Fruit fly (Drosophila melanogaster) whole organism, prepupa: Measurements from ENCODE around the gene CG8236.
A peak's percentile ranks its signal among the peaks of the same experiment; 100 is the strongest.

Source experiments
- CG10631 ChIP-seq: fragments of 200-800 bp; sonication (Bioruptor generic); optimal IDR thresholded peaks from 2 replicates; lab custom pipeline; 2016; ENCODE audit warnings: missing biosample characterization, missing genetic modification characterization
- CG10669 ChIP-seq: fragments of 200-800 bp; sonication (Bioruptor generic); optimal IDR thresholded peaks from 3 replicates; lab custom pipeline; 2018; ENCODE audit warnings: missing biosample characterization, mild to moderate bottlenecking, missing genetic modification characterization, moderate library complexity
- CG11294 ChIP-seq: fragments of 200-800 bp; sonication (Bioruptor generic); IDR thresholded peaks from 2 replicates; pipeline ENCODE4 v1.3.6; 2022; ENCODE audit warnings: missing biosample characterization, missing genetic modification characterization
- CG11902 ChIP-seq: fragments of 200-800 bp; sonication (Bioruptor generic); optimal IDR thresholded peaks from 3 replicates; lab custom pipeline; 2016; ENCODE audit warnings: missing biosample characterization, missing genetic modification characterization
- CG15336 ChIP-seq: fragments of 200-800 bp; sonication (Bioruptor generic); IDR thresholded peaks from 2 replicates; pipeline ENCODE4 v1.3.6; 2022; ENCODE audit warnings: missing biosample characterization, missing genetic modification characterization
- CG1621 ChIP-seq: fragments of 200-800 bp; sonication (Bioruptor generic); optimal IDR thresholded peaks from 3 replicates; lab custom pipeline; 2018; ENCODE audit warnings: missing biosample characterization, mild to moderate bottlenecking, missing genetic modification characterization
- CG16779 ChIP-seq: fragments of 200-800 bp; sonication (Bioruptor generic); optimal IDR thresholded peaks from 3 replicates; lab custom pipeline; 2017; ENCODE audit warnings: missing biosample characterization, mild to moderate bottlenecking, missing genetic modification characterization
- CG3032 ChIP-seq: fragments of 200-800 bp; optimal IDR thresholded peaks from 2 replicates; lab custom pipeline; 2019; ENCODE audit warnings: missing biosample characterization, mild to moderate bottlenecking, missing genetic modification characterization, moderate library complexity
- CG31627 ChIP-seq: fragments of 200-800 bp; sonication (Bioruptor generic); optimal IDR thresholded peaks from 3 replicates; lab custom pipeline; 2016; ENCODE audit warnings: missing biosample characterization, missing genetic modification characterization
- CG32006 ChIP-seq: fragments of 200-800 bp; sonication (Bioruptor generic); optimal IDR thresholded peaks from 3 replicates; lab custom pipeline; 2017; ENCODE audit warnings: missing biosample characterization, mild to moderate bottlenecking, missing genetic modification characterization
- CG34406 ChIP-seq: fragments of 200-800 bp; sonication (Bioruptor generic); optimal IDR thresholded peaks from 3 replicates; lab custom pipeline; 2016; ENCODE audit warnings: missing biosample characterization, missing genetic modification characterization
- CG3919 ChIP-seq: fragments of 200-800 bp; sonication (Bioruptor generic); optimal IDR thresholded peaks from 3 replicates; lab custom pipeline; 2016; ENCODE audit warnings: missing biosample characterization, missing genetic modification characterization
- CG4318 ChIP-seq: fragments of 200-800 bp; sonication (Bioruptor generic); optimal IDR thresholded peaks from 3 replicates; lab custom pipeline; 2017; ENCODE audit warnings: missing biosample characterization, mild to moderate bottlenecking, missing genetic modification characterization
- CG6276 ChIP-seq: fragments of 200-800 bp; sonication (Bioruptor generic); optimal IDR thresholded peaks from 2 replicates; lab custom pipeline; 2017; ENCODE audit warnings: missing biosample characterization, mild to moderate bottlenecking, missing genetic modification characterization
- CG6808 ChIP-seq: fragments of 200-800 bp; sonication (Bioruptor generic); optimal IDR thresholded peaks from 3 replicates; lab custom pipeline; 2017; ENCODE audit warnings: missing biosample characterization, missing genetic modification characterization, mild to moderate bottlenecking, moderate library complexity, missing genetic modification reagents
- CG6854 ChIP-seq: fragments of 200-800 bp; sonication (Bioruptor generic); optimal IDR thresholded peaks from 2 replicates; lab custom pipeline; 2017; ENCODE audit warnings: missing biosample characterization, mild to moderate bottlenecking, missing genetic modification characterization
- CG7368 ChIP-seq: fragments of 200-800 bp; sonication (Bioruptor generic); optimal IDR thresholded peaks from 3 replicates; lab custom pipeline; 2016; ENCODE audit warnings: missing biosample characterization, missing genetic modification characterization
- CG8119 ChIP-seq: fragments of 200-800 bp; sonication (Bioruptor generic); IDR thresholded peaks from 3 replicates; pipeline ENCODE4 v1.3.6; 2022; ENCODE audit warnings: missing biosample characterization, missing genetic modification characterization
- CG8632 ChIP-seq: fragments of 200-800 bp; sonication (Bioruptor generic); optimal IDR thresholded peaks from 3 replicates; lab custom pipeline; 2016; ENCODE audit warnings: missing biosample characterization, missing genetic modification characterization
- Eip78C ChIP-seq: fragments of 200-800 bp; sonication (Bioruptor generic); peaks from one replicate; lab custom pipeline; 2016; ENCODE audit warnings: missing biosample characterization, missing genetic modification characterization
- Ets21C ChIP-seq: fragments of 200-800 bp; sonication (Bioruptor generic); optimal IDR thresholded peaks from 3 replicates; lab custom pipeline; 2016; ENCODE audit warnings: missing biosample characterization, missing genetic modification characterization
- Gug ChIP-seq: fragments of 200-800 bp; sonication (Bioruptor generic); IDR thresholded peaks from 2 replicates; pipeline ENCODE4 v1.3.6; 2022; ENCODE audit warnings: missing biosample characterization, missing genetic modification characterization
- Hr38 ChIP-seq: sonication (Bioruptor generic); optimal IDR thresholded peaks from 2 replicates; lab custom pipeline; 2016; ENCODE audit warnings: missing biosample characterization, missing genetic modification characterization
- Hr4 ChIP-seq: fragments of 200-800 bp; sonication (Bioruptor generic); optimal IDR thresholded peaks from 3 replicates; lab custom pipeline; 2016; ENCODE audit warnings: missing biosample characterization, missing genetic modification characterization
- Lpt ChIP-seq: fragments of 200-800 bp; sonication (Bioruptor generic); optimal IDR thresholded peaks from 3 replicates; lab custom pipeline; 2016; ENCODE audit warnings: missing biosample characterization, missing genetic modification characterization
- Met ChIP-seq: fragments of 200-800 bp; sonication (Bioruptor generic); optimal IDR thresholded peaks from 3 replicates; lab custom pipeline; 2016; ENCODE audit warnings: missing biosample characterization, missing genetic modification characterization
- OdsH ChIP-seq: fragments of 200-800 bp; sonication (Bioruptor generic); optimal IDR thresholded peaks from 3 replicates; lab custom pipeline; 2016; ENCODE audit warnings: missing biosample characterization, missing genetic modification characterization
- Smox ChIP-seq: fragments of 200-800 bp; sonication (Bioruptor generic); optimal IDR thresholded peaks from 3 replicates; lab custom pipeline; 2016; ENCODE audit warnings: missing biosample characterization, missing genetic modification characterization
- Sox102F ChIP-seq: fragments of 200-800 bp; sonication (Bioruptor generic); optimal IDR thresholded peaks from 2 replicates; lab custom pipeline; 2016; ENCODE audit warnings: missing biosample characterization, mild to moderate bottlenecking, missing genetic modification characterization
- Sox14 ChIP-seq: fragments of 200-800 bp; sonication (Bioruptor generic); optimal IDR thresholded peaks from 3 replicates; lab custom pipeline; 2016; ENCODE audit warnings: missing biosample characterization, missing genetic modification characterization
- achi ChIP-seq: fragments of 200-800 bp; sonication (Bioruptor generic); optimal IDR thresholded peaks from 3 replicates; lab custom pipeline; 2016; ENCODE audit warnings: missing biosample characterization, missing genetic modification characterization
- acj6 ChIP-seq: fragments of 200-800 bp; sonication (Bioruptor generic); optimal IDR thresholded peaks from 3 replicates; lab custom pipeline; 2016; ENCODE audit warnings: missing biosample characterization, missing genetic modification characterization
- cyc ChIP-seq: fragments of 200-800 bp; sonication (Bioruptor generic); optimal IDR thresholded peaks from 3 replicates; lab custom pipeline; 2016; ENCODE audit warnings: missing biosample characterization, missing genetic modification characterization
- dac ChIP-seq: fragments of 200-800 bp; sonication (Bioruptor generic); optimal IDR thresholded peaks from 2 replicates; lab custom pipeline; 2017; ENCODE audit warnings: missing biosample characterization, mild to moderate bottlenecking, missing genetic modification characterization
- dsx ChIP-seq: fragments of 200-800 bp; optimal IDR thresholded peaks from 3 replicates; lab custom pipeline; 2019; ENCODE audit warnings: missing biosample characterization, mild to moderate bottlenecking, missing genetic modification characterization, moderate library complexity; ENCODE audit not compliant: poor library complexity, severe bottlenecking
- eg ChIP-seq: fragments of 200-800 bp; sonication (Bioruptor generic); IDR thresholded peaks from 3 replicates; pipeline ENCODE4 v1.3.6; 2022; ENCODE audit warnings: missing biosample characterization, missing genetic modification characterization
- esn ChIP-seq: fragments of 200-800 bp; sonication (Bioruptor generic); optimal IDR thresholded peaks from 2 replicates; lab custom pipeline; 2016; ENCODE audit warnings: missing biosample characterization, mild to moderate bottlenecking, missing genetic modification characterization, moderate library complexity
- fd85E ChIP-seq: fragments of 200-800 bp; sonication (Bioruptor generic); optimal IDR thresholded peaks from 3 replicates; lab custom pipeline; 2016; ENCODE audit warnings: missing biosample characterization, missing genetic modification characterization
- net ChIP-seq: fragments of 200-800 bp; sonication (Bioruptor generic); optimal IDR thresholded peaks from 3 replicates; lab custom pipeline; 2016; ENCODE audit warnings: missing biosample characterization, missing genetic modification characterization
- salr ChIP-seq, 2 experiments: fragments of 200-800 bp; sonication (Bioruptor generic); optimal IDR thresholded peaks; 3 replicates each; lab custom pipeline; 2016 to 2018; ENCODE audit warnings: missing biosample characterization in 2 of 2, missing genetic modification characterization in 2 of 2, mild to moderate bottlenecking in 1 of 2
- spab ChIP-seq: fragments of 200-800 bp; sonication (Bioruptor generic); optimal IDR thresholded peaks from 2 replicates; lab custom pipeline; 2017; ENCODE audit warnings: missing biosample characterization, mild to moderate bottlenecking, missing genetic modification characterization, missing genetic modification reagents
- ss ChIP-seq, 2 experiments: fragments of 200-800 bp; sonication (Bioruptor generic); optimal IDR thresholded peaks; 2 replicates in 1 of 2; 3 replicates in 1 of 2; lab custom pipeline; 2017 to 2018; ENCODE audit warnings: mild to moderate bottlenecking in 2 of 2, missing biosample characterization in 2 of 2, missing genetic modification characterization in 2 of 2, moderate library complexity in 1 of 2
- svp ChIP-seq: fragments of 200-800 bp; sonication (Bioruptor generic); peaks from one replicate; lab custom pipeline; 2016; ENCODE audit warnings: missing biosample characterization, missing genetic modification characterization
- topi ChIP-seq: fragments of 200-800 bp; sonication (Bioruptor generic); optimal IDR thresholded peaks from 3 replicates; lab custom pipeline; 2016; ENCODE audit warnings: missing biosample characterization, missing genetic modification characterization
- vri ChIP-seq: fragments of 200-800 bp; sonication (Bioruptor generic); optimal IDR thresholded peaks from 3 replicates; lab custom pipeline; 2016; ENCODE audit warnings: missing biosample characterization, mild to moderate bottlenecking, missing genetic modification characterization

The CG8236 gene

DNA sequence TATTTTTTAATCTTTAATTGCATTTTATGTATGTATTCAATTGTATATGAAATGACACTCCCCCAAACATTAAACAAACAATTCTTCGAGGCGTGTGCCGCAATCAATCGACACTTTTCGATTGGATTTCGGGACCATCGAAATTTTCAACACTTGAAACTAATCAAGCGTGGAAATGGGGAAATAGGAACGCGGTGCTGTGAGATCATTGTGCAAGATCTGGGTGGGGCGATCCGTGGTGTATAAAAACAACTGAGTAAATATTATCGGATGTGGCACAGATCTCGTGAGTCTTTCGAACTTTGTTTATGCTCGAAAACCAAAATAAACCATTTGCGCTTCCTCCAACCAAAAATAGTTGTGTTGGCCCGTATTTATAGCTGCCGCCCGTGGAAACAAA, 27.9 kb upstream of the CG8236 start:
- TF ChIP-seq CG10669 (GFP tag; lab: Kevin White, UChicago) (no peak), CG6808 (GFP tag; lab: Kevin White, UChicago) (no peak), CG8119 (GFP tag; lab: Robert Waterston, UW) (no peak), CG10631 (GFP tag; lab: Kevin White, UChicago) (no peak), Ets21C (GFP tag; lab: Kevin White, UChicago) (no peak), ss (GFP tag; optimal IDR thresholded peaks at IDR 0.05; lab: Kevin White, UChicago) (no peak), Hr4 (GFP tag; lab: Kevin White, UChicago) (no peak)
- TF ChIP-seq, all 60 proteins: peak for 0

dm6 chr3R:8741941-8742340, 27.3 kb upstream of the CG8236 start:
- TF ChIP-seq Eip78C (GFP tag; lab: Kevin White, UChicago) (peak; percentile 21), spab (no peak)

dm6 chr3R:8742661-8743060, 26.5 kb upstream of the CG8236 start:
- TF ChIP-seq Eip78C (GFP tag; lab: Kevin White, UChicago) (peak; percentile 15), dsx (no peak)
- TF ChIP-seq, all 60 proteins: peak for 1

- peak; percentile 60 for TF ChIP-seq CG31627
- TF ChIP-seq net = peak; percentile 18
- peak; percentile 1 for TF ChIP-seq CG10669 (GFP tag; lab: Kevin White, UChicago)
- no peak for TF ChIP-seq CG1621 (tag; lab: Kevin White, UChicago)
- no peak for TF ChIP-seq dac (GFP tag; lab: Kevin White, UChicago)
- peak; percentile 38 for TF ChIP-seq OdsH (GFP tag; lab: Kevin White, UChicago)
- TF ChIP-seq Gug (GFP tag; lab: Robert Waterston, UW) = no peak; the same call in 1 of the 2 replicates
- no peak for TF ChIP-seq ss (GFP tag; optimal IDR thresholded peaks at IDR 0.05; lab: Kevin White, UChicago)
- TF ChIP-seq Ets21C (GFP tag; lab: Kevin White, UChicago) = peak; percentile 35
- TF ChIP-seq CG8632 = peak; percentile 41
- peak; percentile 41 for TF ChIP-seq CG34406 (GFP tag; lab: Kevin White, UChicago)
- no peak for TF ChIP-seq dsx
- no peak for TF ChIP-seq Lpt
- TF ChIP-seq Sox102F = peak; percentile 64
- TF ChIP-seq CG7368 = no peak
- TF ChIP-seq esn (GFP tag; lab: Kevin White, UChicago) = peak; percentile 62
- TF ChIP-seq Hr38 (GFP tag; lab: Kevin White, UChicago) = no peak
- TF ChIP-seq cyc (GFP tag; lab: Kevin White, UChicago) = peak; percentile 47
- no peak for TF ChIP-seq CG3032
- TF ChIP-seq achi (GFP tag; lab: Kevin White, UChicago) = peak; percentile 40
- TF ChIP-seq eg = peak; percentile 72; the same call in 2 of the 3 replicates
- peak; percentile 4 for TF ChIP-seq CG6276 (GFP tag; lab: Kevin White, UChicago)
- TF ChIP-seq CG16779 = no peak
- TF ChIP-seq CG6808 (GFP tag; lab: Kevin White, UChicago) = no peak
- peak; percentile 61 for TF ChIP-seq Smox (GFP tag; lab: Kevin White, UChicago)
- peak; percentile 54 for TF ChIP-seq vri
- peak; percentile 69 for TF ChIP-seq Met (GFP tag; lab: Kevin White, UChicago)
- peak; percentile 37 for TF ChIP-seq CG10631 (GFP tag; lab: Kevin White, UChicago)
- TF ChIP-seq CG15336 (GFP tag; lab: Robert Waterston, UW) = peak; percentile 63
- peak; percentile 40 for TF ChIP-seq topi (GFP tag; lab: Kevin White, UChicago)
- no peak for TF ChIP-seq salr (GFP tag; optimal IDR thresholded peaks at IDR 0.05; lab: Kevin White, UChicago)
- no peak for TF ChIP-seq fd85E (GFP tag; lab: Kevin White, UChicago)
- TF ChIP-seq CG8119 (GFP tag; lab: Robert Waterston, UW) = peak; percentile 44; the same call in 1 of the 3 replicates
- TF ChIP-seq CG11902 = peak; percentile 31
- TF ChIP-seq acj6 = peak; percentile 17
- TF ChIP-seq CG11294 (GFP tag; lab: Robert Waterston, UW) = peak; percentile 38; the same call in 1 of the 2 replicates
- TF ChIP-seq Sox14 = peak; percentile 73
- peak; percentile 84 for TF ChIP-seq svp (GFP tag; lab: Kevin White, UChicago)
- peak; percentile 48 for TF ChIP-seq CG32006 (GFP tag; lab: Kevin White, UChicago)
- no peak for TF ChIP-seq CG4318 (GFP tag; lab: Kevin White, UChicago)
- no peak for TF ChIP-seq CG6854 (GFP tag; lab: Kevin White, UChicago)
- peak; percentile 54 for TF ChIP-seq CG3919
Measured at dm6 chr3R:8744198-8744597, 25.0 kb upstream of the CG8236 start.
